Worm (Caenorhabditis elegans): Measurements from ENCODE around the gene F54E7.9.

Gene F54E7.9

ce11 chrIII:5634509-5634908, 43.2 kb downstream of the F54E7.9 start:
- no peak for TF ChIP-seq nhr-25 (tag; optimal IDR thresholded peaks at IDR 0.05)
- TF ChIP-seq unc-55 (GFP tag; optimal IDR thresholded peaks at IDR 0.05), result peak; percentile 11
- peak; percentile 2 for TF ChIP-seq C34F6.9 (tag; optimal IDR thresholded peaks at IDR 0.05)
- peak in 1 of 2 experiments; percentile 29 for TF ChIP-seq lsy-2 (tag; optimal IDR thresholded peaks at IDR 0.05)

- TF ChIP-seq ZK546.5 (tag; optimal IDR thresholded peaks at IDR 0.05) (no peak), C34F6.9 (tag; optimal IDR thresholded peaks at IDR 0.05) (peak; percentile 47), gmeb-1 (tag; optimal IDR thresholded peaks at IDR 0.05) (no peak), zag-1 (tag; optimal IDR thresholded peaks at IDR 0.05) (peak; percentile 23), blmp-1 (tag; optimal IDR thresholded peaks at IDR 0.05; ENCODE audit: insufficient read depth) (no peak), ztf-4 (tag; optimal IDR thresholded peaks at IDR 0.05) (peak; percentile 2), unc-55 (GFP tag; optimal IDR thresholded peaks at IDR 0.05) (peak; percentile 54), ztf-11 (tag; optimal IDR thresholded peaks at IDR 0.05) (no peak), unc-62 (GFP tag; optimal IDR thresholded peaks at IDR 0.05) (no peak), Y55F3AM.14 (GFP tag; optimal IDR thresholded peaks at IDR 0.05) (no peak), mbf-1 (tag; optimal IDR thresholded peaks at IDR 0.05) (no peak), snpc-4 (tag; optimal IDR thresholded peaks at IDR 0.05) (peak; percentile 91), ztf-1 (GFP tag; conservative IDR thresholded peaks at IDR 0.05) (no peak), lin-13 (GFP tag; optimal IDR thresholded peaks at IDR 0.05) (peak; percentile 38), sma-9 (GFP tag; optimal IDR thresholded peaks at IDR 0.05) (peak; percentile 57), sma-9 (tag; optimal IDR thresholded peaks at IDR 0.05) (no peak), fos-1 (tag; optimal IDR thresholded peaks at IDR 0.05) (no peak), lsy-2 (tag; optimal IDR thresholded peaks at IDR 0.05) (peak in 1 of 2 experiments; percentile 10), crh-2 (tag; optimal IDR thresholded peaks at IDR 0.05) (no peak), nhr-77 (tag; optimal IDR thresholded peaks at IDR 0.05) (no peak), mdl-1 (tag; optimal IDR thresholded peaks at IDR 0.05) (peak in 1 of 2 experiments; percentile 12), R02D3.7 (tag; optimal IDR thresholded peaks at IDR 0.05) (no peak), nhr-129 (tag; optimal IDR thresholded peaks at IDR 0.05) (peak; percentile 1), nhr-11 (tag; optimal IDR thresholded peaks at IDR 0.05) (no peak), elt-1 (tag; optimal IDR thresholded peaks at IDR 0.05) (no peak)
Measured at ce11 chrIII:5632426-5632976, 45.2 kb downstream of the F54E7.9 start.

- TF ChIP-seq ztf-4 (tag; optimal IDR thresholded peaks at IDR 0.05), result no peak
- peak; percentile 33 for TF ChIP-seq nhr-129 (tag; optimal IDR thresholded peaks at IDR 0.05)
Measured at ce11 chrIII:5630350-5630749, 47.3 kb downstream of the F54E7.9 start.

ce11 chrIII:5629225-5629624, 48.5 kb downstream of the F54E7.9 start:
- TF ChIP-seq aly-2 (tag; optimal IDR thresholded peaks at IDR 0.05) (no peak), nhr-129 (tag; optimal IDR thresholded peaks at IDR 0.05) (peak; percentile 12), F13H6.1 (tag; optimal IDR thresholded peaks at IDR 0.05) (peak; percentile 38), crh-2 (tag; optimal IDR thresholded peaks at IDR 0.05) (no peak), sma-9 (GFP tag; optimal IDR thresholded peaks at IDR 0.05) (peak; percentile 54), sma-9 (tag; optimal IDR thresholded peaks at IDR 0.05) (no peak)
